Worm (Caenorhabditis elegans) whole organism, L4 larva: ENCODE measurements around the gene pqn-18.

ENCODE experiments used
- F10B5.3 ChIP-seq: sonication (generic microtip); optimal IDR thresholded peaks from 2 replicates; lab custom pipeline; 2016; ENCODE audit warnings: mild to moderate bottlenecking, missing genetic modification characterization, missing compliant biosample characterization
- F37D6.2 ChIP-seq: sonication (generic microtip); optimal IDR thresholded peaks from 2 replicates; lab custom pipeline; 2016; ENCODE audit warnings: mild to moderate bottlenecking, missing genetic modification characterization, missing compliant biosample characterization
- F49E8.2 ChIP-seq: sonication (generic microtip); optimal IDR thresholded peaks from 2 replicates; lab custom pipeline; 2016; ENCODE audit warnings: missing compliant biosample characterization, mild to moderate bottlenecking, missing genetic modification characterization, borderline replicate concordance
- ZK546.5 ChIP-seq, 2 experiments: sonication (generic microtip); optimal IDR thresholded peaks; 2 replicates each; lab custom pipeline; 2017; ENCODE audit warnings: missing biosample characterization in 2 of 2, missing genetic modification characterization in 2 of 2
- aha-1 ChIP-seq: fragments of 150-350 bp; peaks from one replicate; lab custom pipeline; 2014; ENCODE audit warnings: missing biosample characterization, missing genetic modification characterization
- ama-1 ChIP-seq: fragments of 150-350 bp; optimal IDR thresholded peaks from 2 replicates; lab custom pipeline; 2014; ENCODE audit warnings: inconsistent platforms, mixed read lengths
- ceh-28 ChIP-seq: fragments of 150-350 bp; optimal IDR thresholded peaks from 2 replicates; lab custom pipeline; 2014; ENCODE audit warnings: missing biosample characterization, missing genetic modification reagents, missing genetic modification characterization
- ceh-32 ChIP-seq: sonication (generic microtip); optimal IDR thresholded peaks from 2 replicates; lab custom pipeline; 2016; ENCODE audit warnings: mild to moderate bottlenecking, missing genetic modification characterization, missing compliant biosample characterization; ENCODE audit not compliant: poor library complexity
- ceh-82 ChIP-seq: sonication (generic microtip); optimal IDR thresholded peaks from 2 replicates; lab custom pipeline; 2017; ENCODE audit warnings: missing biosample characterization, missing genetic modification characterization
- cey-2 ChIP-seq: sonication (generic microtip); optimal IDR thresholded peaks from 3 replicates; lab custom pipeline; 2017; ENCODE audit warnings: missing genetic modification characterization, mild to moderate bottlenecking, missing compliant biosample characterization, antibody characterized with exemption, borderline replicate concordance; ENCODE audit not compliant: insufficient read depth
- ctbp-1 ChIP-seq: fragments of 200-800 bp; sonication (Bioruptor generic); IDR thresholded peaks from 2 replicates; pipeline ENCODE4 v1.3.6; 2022; ENCODE audit warnings: missing genetic modification reagents, missing genetic modification characterization, missing compliant biosample characterization
- daf-16 ChIP-seq, 3 experiments: sonication (generic microtip); optimal IDR thresholded peaks; 2 replicates each; lab custom pipeline; 2016 to 2017; ENCODE audit warnings: missing genetic modification characterization in 3 of 3, missing genetic modification reagents in 3 of 3, mild to moderate bottlenecking in 2 of 3, missing compliant biosample characterization in 2 of 3, missing biosample characterization in 1 of 3, moderate library complexity in 1 of 3
- dmd-6 ChIP-seq: fragments of 200-800 bp; sonication (Bioruptor generic); IDR thresholded peaks from 2 replicates; pipeline ENCODE4 v1.3.6; 2022; ENCODE audit warnings: missing genetic modification reagents, missing genetic modification characterization, missing compliant biosample characterization
- dmd-9 ChIP-seq: fragments of 200-800 bp; sonication (Bioruptor generic); IDR thresholded peaks from 2 replicates; pipeline ENCODE4 v1.3.6; 2022; ENCODE audit warnings: missing genetic modification reagents, missing genetic modification characterization, missing compliant biosample characterization
- duxl-1 ChIP-seq: sonication (generic microtip); optimal IDR thresholded peaks from 2 replicates; lab custom pipeline; 2016; ENCODE audit warnings: mild to moderate bottlenecking, missing genetic modification characterization, moderate library complexity, missing compliant biosample characterization; ENCODE audit not compliant: poor library complexity
- dve-1 ChIP-seq: sonication (generic microtip); optimal IDR thresholded peaks from 2 replicates; lab custom pipeline; 2017; ENCODE audit warnings: antibody characterized with exemption, mild to moderate bottlenecking, missing genetic modification characterization, missing compliant biosample characterization; ENCODE audit not compliant: insufficient read depth
- fos-1 ChIP-seq: fragments of 150-350 bp; optimal IDR thresholded peaks from 2 replicates; lab custom pipeline; 2014; ENCODE audit warnings: missing biosample characterization, missing genetic modification characterization
- hif-1 ChIP-seq, 2 experiments: sonication (generic microtip); optimal IDR thresholded peaks; 2 replicates each; lab custom pipeline; 2016 to 2017; ENCODE audit warnings: missing compliant biosample characterization in 2 of 2, missing genetic modification characterization in 2 of 2, missing genetic modification reagents in 2 of 2, missing genotype in 2 of 2, mild to moderate bottlenecking in 1 of 2
- hlh-11 ChIP-seq: fragments of 200-800 bp; sonication (Bioruptor generic); optimal IDR thresholded peaks from 2 replicates; lab custom pipeline; 2018; ENCODE audit warnings: mild to moderate bottlenecking, missing genetic modification characterization, missing compliant biosample characterization
- hlh-30 ChIP-seq: sonication (generic microtip); optimal IDR thresholded peaks from 2 replicates; lab custom pipeline; 2017; ENCODE audit warnings: antibody characterized with exemption, mild to moderate bottlenecking, missing genetic modification characterization, missing compliant biosample characterization; ENCODE audit not compliant: insufficient read depth
- hmg-1.1 ChIP-seq: fragments of 200-800 bp; sonication (Bioruptor generic); IDR thresholded peaks from 2 replicates; pipeline ENCODE4 v1.3.6; 2022; ENCODE audit warnings: missing genetic modification reagents, missing genetic modification characterization, missing compliant biosample characterization
- lin-38 ChIP-seq: fragments of 200-800 bp; sonication (Bioruptor generic); IDR thresholded peaks from 2 replicates; pipeline ENCODE4 v1.3.6; 2022; ENCODE audit warnings: missing genetic modification reagents, missing genetic modification characterization, missing compliant biosample characterization
- madf-5 ChIP-seq, 2 experiments: fragments of 200-800 bp; sonication (Bioruptor generic); IDR thresholded peaks; 2 replicates each; pipeline ENCODE4 v1.3.6; 2022; ENCODE audit warnings: missing compliant biosample characterization in 2 of 2, missing genetic modification characterization in 2 of 2
- madf-9 ChIP-seq: fragments of 200-800 bp; sonication (Bioruptor generic); conservative IDR thresholded peaks from 2 replicates; pipeline ENCODE4 v1.3.6; 2022; ENCODE audit warnings: missing genetic modification reagents, missing genetic modification characterization, missing compliant biosample characterization
- mdl-1 ChIP-seq, 2 experiments: fragments of 150-350 bp in 1 of 2; sonication (generic microtip) in 1 of 2; optimal IDR thresholded peaks; 2 replicates each; lab custom pipeline; 2014 to 2017; ENCODE audit warnings: missing biosample characterization in 2 of 2, missing genetic modification characterization in 2 of 2
- mep-1 ChIP-seq: fragments of 150-350 bp; sonication (generic microtip); optimal IDR thresholded peaks from 3 replicates; lab custom pipeline; 2014; ENCODE audit warnings: missing biosample characterization, missing genetic modification characterization
- mxl-2 ChIP-seq: fragments of 200-800 bp; sonication (Bioruptor generic); conservative IDR thresholded peaks from 2 replicates; pipeline ENCODE4 v1.3.6; 2022; ENCODE audit warnings: missing genetic modification reagents, missing genetic modification characterization, missing compliant biosample characterization
- mxl-3 ChIP-seq: fragments of 200-800 bp; sonication (Bioruptor generic); optimal IDR thresholded peaks from 2 replicates; lab custom pipeline; 2018; ENCODE audit warnings: mild to moderate bottlenecking, missing genetic modification characterization, missing compliant biosample characterization
- nhr-10 ChIP-seq: fragments of 150-350 bp; optimal IDR thresholded peaks from 2 replicates; lab custom pipeline; 2014; ENCODE audit warnings: missing biosample characterization, missing genetic modification characterization
- nhr-25 ChIP-seq: sonication (generic microtip); optimal IDR thresholded peaks from 2 replicates; lab custom pipeline; 2017; ENCODE audit warnings: missing genetic modification characterization, mild to moderate bottlenecking, missing compliant biosample characterization, antibody characterized with exemption, moderate library complexity, borderline replicate concordance; ENCODE audit not compliant: insufficient read depth
- nhr-48 ChIP-seq: sonication (generic microtip); optimal IDR thresholded peaks from 2 replicates; lab custom pipeline; 2016; ENCODE audit warnings: mild to moderate bottlenecking, missing genetic modification characterization, missing compliant biosample characterization
- nhr-77 ChIP-seq: fragments of 150-350 bp; optimal IDR thresholded peaks from 2 replicates; lab custom pipeline; 2014; ENCODE audit warnings: missing biosample characterization, missing genetic modification characterization
- pha-4 ChIP-seq, 2 experiments: fragments of 150-350 bp in 1 of 2; fragments of 200-800 bp in 1 of 2; sonication (Bioruptor generic) in 1 of 2; IDR thresholded peaks in 1 of 2; optimal IDR thresholded peaks in 1 of 2; 2 replicates each; pipeline versions ENCODE4 v1.3.6 to Lab custom; 2014 to 2022; ENCODE audit warnings: missing genetic modification characterization in 2 of 2, missing genetic modification reagents in 2 of 2, missing biosample characterization in 1 of 2, missing compliant biosample characterization in 1 of 2
- php-3 ChIP-seq: fragments of 200-800 bp; sonication (Bioruptor generic); IDR thresholded peaks from 2 replicates; pipeline ENCODE4 v1.3.6; 2022; ENCODE audit warnings: missing genetic modification reagents, missing genetic modification characterization, missing compliant biosample characterization
- pqm-1 ChIP-seq: sonication (generic microtip); optimal IDR thresholded peaks from 2 replicates; lab custom pipeline; 2017; ENCODE audit warnings: missing biosample characterization, missing genetic modification characterization
- rbr-2 ChIP-seq: sonication (generic microtip); optimal IDR thresholded peaks from 2 replicates; lab custom pipeline; 2016; ENCODE audit warnings: missing genotype, missing genetic modification characterization, missing compliant biosample characterization
- set-16 ChIP-seq: fragments of 200-800 bp; sonication (Bioruptor generic); IDR thresholded peaks from 2 replicates; pipeline ENCODE4 v1.3.6; 2022; ENCODE audit warnings: missing genetic modification reagents, missing genetic modification characterization, missing compliant biosample characterization
- spr-3 ChIP-seq: fragments of 200-800 bp; sonication (Bioruptor generic); optimal IDR thresholded peaks from 2 replicates; lab custom pipeline; 2018; ENCODE audit warnings: mild to moderate bottlenecking, missing genetic modification characterization, missing compliant biosample characterization
- unc-62 ChIP-seq, 3 experiments: fragments of 150-350 bp in 1 of 3; sonication (generic microtip); optimal IDR thresholded peaks in 2 of 3; peaks in 1 of 3; 1 replicate in 1 of 3; 2 replicates in 2 of 3; lab custom pipeline; 2014 to 2017; ENCODE audit warnings: missing biosample characterization in 3 of 3, missing genetic modification characterization in 3 of 3, missing genetic modification reagents in 3 of 3, missing genotype in 1 of 3
- vab-7 ChIP-seq: fragments of 200-800 bp; sonication (Bioruptor generic); IDR thresholded peaks from 2 replicates; pipeline ENCODE4 v1.3.6; 2022; ENCODE audit warnings: missing genetic modification reagents, missing genetic modification characterization, missing compliant biosample characterization
- ztf-7 ChIP-seq: fragments of 150-350 bp; optimal IDR thresholded peaks from 2 replicates; lab custom pipeline; 2014; ENCODE audit warnings: missing biosample characterization, missing genetic modification characterization

pqn-18 gene

ce11 chrX:12875649-12876048 lies 32.0 kb upstream of the pqn-18 start:
- TF ChIP-seq hmg-1.1 (GFP tag; lab: Robert Waterston, UW) (no peak), fos-1 (tag; lab: Kevin White, UChicago) (no peak), F10B5.3 (tag; lab: Kevin White, UChicago) (no peak), pqm-1 (tag; lab: Kevin White, UChicago) (peak; percentile 8), php-3 (0 out of 2 replicates have a peak, but pooled peaks have one; percentile 37), mdl-1 (tag; optimal IDR thresholded peaks at IDR 0.05; lab: Kevin White, UChicago) (peak in 1 of 2 experiments; percentile 54), dmd-6 (GFP tag; lab: Robert Waterston, UW) (peak; percentile 44), F49E8.2 (tag; lab: Kevin White, UChicago) (no peak), daf-16 (GFP tag; optimal IDR thresholded peaks at IDR 0.05; lab: Kevin White, UChicago) (no peak), daf-16 (tag; optimal IDR thresholded peaks at IDR 0.05; lab: Kevin White, UChicago) (peak; percentile 33), mxl-3 (peak; percentile 9), hlh-30 (peak; percentile 87), unc-62 (GFP tag; optimal IDR thresholded peaks at IDR 0.05 in 1 of 2; lab: Kevin White, UChicago) (peak in 1 of 2 experiments; percentile 71), unc-62 (tag; optimal IDR thresholded peaks at IDR 0.05; lab: Kevin White, UChicago) (no peak), hlh-11 (tag; lab: Kevin White, UChicago) (peak; percentile 40), aha-1 (tag; lab: Kevin White, UChicago) (peak; percentile 78), hif-1 (tag; optimal IDR thresholded peaks at IDR 0.05; lab: Kevin White, UChicago) (peak in 1 of 2 experiments; percentile 33), F37D6.2 (tag; lab: Kevin White, UChicago) (no peak), dve-1 (tag; lab: Kevin White, UChicago) (no peak)

ce11 chrX:12876795-12877530 lies 30.7 kb upstream of the pqn-18 start, which contains the start of gene bcat-1:
Gene bcat-1, plus strand, starts transcription at chrX:12877480.
- TF ChIP-seq mxl-2 (GFP tag; lab: Robert Waterston, UW) (no peak), cey-2 (tag; lab: Kevin White, UChicago) (no peak), madf-9 (GFP tag; lab: Robert Waterston, UW) (no peak), nhr-77 (peak; percentile 66), ceh-28 (no peak), lin-38 (peak; percentile 44), ztf-7 (no peak), daf-16 (GFP tag; optimal IDR thresholded peaks at IDR 0.05; lab: Kevin White, UChicago) (peak in 1 of 2 experiments; percentile 73), daf-16 (tag; optimal IDR thresholded peaks at IDR 0.05; lab: Kevin White, UChicago) (peak; percentile 64), nhr-10 (tag; lab: Kevin White, UChicago) (peak; percentile 32), hif-1 (tag; optimal IDR thresholded peaks at IDR 0.05; lab: Kevin White, UChicago) (peak in 1 of 2 experiments; percentile 72), hlh-30 (peak; percentile 91), ceh-32 (tag; lab: Kevin White, UChicago) (no peak), madf-5 (GFP tag; IDR thresholded peaks at IDR 0.05; lab: Robert Waterston, UW) (0 out of 4 replicates have a peak, but pooled peaks of 1 of the 2 experiments have one; percentile 16), duxl-1 (tag; lab: Kevin White, UChicago) (no peak), ctbp-1 (GFP tag; lab: Robert Waterston, UW) (peak; percentile 55; the same call in 1 of the 2 replicates), nhr-25 (tag; lab: Kevin White, UChicago) (no peak), vab-7 (GFP tag; lab: Robert Waterston, UW) (peak; percentile 51; the same call in 1 of the 2 replicates), dmd-9 (GFP tag; lab: Robert Waterston, UW) (no peak), mep-1 (tag; lab: Kevin White, UChicago) (peak; percentile 78), ZK546.5 (tag; optimal IDR thresholded peaks at IDR 0.05; lab: Kevin White, UChicago) (no peak), pha-4 (GFP tag; IDR thresholded peaks at IDR 0.05; lab: Robert Waterston, UW) (peak; percentile 54), pha-4 (tag; optimal IDR thresholded peaks at IDR 0.05; lab: Kevin White, UChicago) (no peak), nhr-48 (peak; percentile 28), dmd-6 (GFP tag; lab: Robert Waterston, UW) (peak; percentile 64), F37D6.2 (tag; lab: Kevin White, UChicago) (peak; percentile 45), spr-3 (GFP tag; lab: Kevin White, UChicago) (peak; percentile 64), aha-1 (tag; lab: Kevin White, UChicago) (peak; percentile 98), ceh-82 (no peak), set-16 (GFP tag; lab: Robert Waterston, UW) (peak; percentile 99), rbr-2 (tag; lab: Kevin White, UChicago) (peak; percentile 64), hlh-11 (tag; lab: Kevin White, UChicago) (peak; percentile 90), mxl-3 (peak; percentile 92), ama-1 (lab: Kevin White, UChicago) (no peak), unc-62 (GFP tag; optimal IDR thresholded peaks at IDR 0.05 in 1 of 2; lab: Kevin White, UChicago) (peak in 1 of 2 experiments; percentile 51), unc-62 (tag; optimal IDR thresholded peaks at IDR 0.05; lab: Kevin White, UChicago) (no peak), php-3 (peak; percentile 68), hmg-1.1 (GFP tag; lab: Robert Waterston, UW) (peak; percentile 68; the same call in 1 of the 2 replicates)
